Worm (Caenorhabditis elegans) whole organism, late embryonic: ENCODE data around the gene F54A3.6.

Experiments
- C08G9.2 ChIP-seq: sonication (generic microtip); optimal IDR thresholded peaks from 2 replicates; lab custom pipeline; 2016; ENCODE audit warnings: mild to moderate bottlenecking, missing genetic modification characterization, moderate library complexity, missing compliant biosample characterization
- C38D4.7 ChIP-seq: fragments of 200-800 bp; sonication (Bioruptor generic); optimal IDR thresholded peaks from 2 replicates; lab custom pipeline; 2018; ENCODE audit warnings: mild to moderate bottlenecking, missing genetic modification characterization, moderate library complexity, missing compliant biosample characterization
- F13H6.1 ChIP-seq: sonication (generic microtip); optimal IDR thresholded peaks from 2 replicates; lab custom pipeline; 2016; ENCODE audit warnings: missing genetic modification characterization, missing compliant biosample characterization
- ceh-14 ChIP-seq: sonication (generic microtip); optimal IDR thresholded peaks from 2 replicates; lab custom pipeline; 2016; ENCODE audit warnings: missing genotype, missing genetic modification characterization, missing compliant biosample characterization
- ceh-18 ChIP-seq: sonication (generic microtip); optimal IDR thresholded peaks from 2 replicates; lab custom pipeline; 2016; ENCODE audit warnings: missing genetic modification characterization, missing compliant biosample characterization
- ceh-2 ChIP-seq: sonication (generic microtip); optimal IDR thresholded peaks from 2 replicates; lab custom pipeline; 2016; ENCODE audit warnings: missing genotype, missing genetic modification characterization, missing compliant biosample characterization
- ceh-30 ChIP-seq: fragments of 150-350 bp; optimal IDR thresholded peaks from 2 replicates; lab custom pipeline; 2014; ENCODE audit warnings: missing biosample characterization, missing genetic modification characterization
- ceh-31 ChIP-seq: sonication (generic microtip); optimal IDR thresholded peaks from 2 replicates; lab custom pipeline; 2016; ENCODE audit warnings: missing genetic modification characterization, missing compliant biosample characterization
- ceh-34 ChIP-seq: sonication (generic microtip); optimal IDR thresholded peaks from 2 replicates; lab custom pipeline; 2016; ENCODE audit warnings: mild to moderate bottlenecking, missing genetic modification characterization, missing compliant biosample characterization
- ceh-48 ChIP-seq: sonication (generic microtip); optimal IDR thresholded peaks from 2 replicates; lab custom pipeline; 2016; ENCODE audit warnings: missing genetic modification characterization, inconsistent platforms, missing compliant biosample characterization
- dmd-4 ChIP-seq: sonication (generic microtip); optimal IDR thresholded peaks from 2 replicates; lab custom pipeline; 2016; ENCODE audit warnings: borderline replicate concordance, missing genetic modification characterization, missing compliant biosample characterization
- dve-1 ChIP-seq: sonication (generic microtip); optimal IDR thresholded peaks from 2 replicates; lab custom pipeline; 2017; ENCODE audit warnings: antibody characterized with exemption, mild to moderate bottlenecking, missing genetic modification characterization, missing compliant biosample characterization
- elt-2 ChIP-seq: sonication (generic microtip); optimal IDR thresholded peaks from 2 replicates; lab custom pipeline; 2016; ENCODE audit warnings: missing genetic modification reagents, missing genetic modification characterization, missing compliant biosample characterization
- elt-4 ChIP-seq: sonication (generic microtip); optimal IDR thresholded peaks from 2 replicates; lab custom pipeline; 2016; ENCODE audit warnings: missing genetic modification characterization, missing compliant biosample characterization
- eyg-1 ChIP-seq: sonication (generic microtip); optimal IDR thresholded peaks from 2 replicates; lab custom pipeline; 2016; ENCODE audit warnings: missing genotype, missing genetic modification characterization, missing compliant biosample characterization
- fax-1 ChIP-seq: sonication (generic microtip); optimal IDR thresholded peaks from 2 replicates; lab custom pipeline; 2016; ENCODE audit warnings: missing genotype, missing genetic modification characterization, missing compliant biosample characterization
- fkh-10 ChIP-seq: fragments of 150-350 bp; optimal IDR thresholded peaks from 2 replicates; lab custom pipeline; 2014; ENCODE audit warnings: missing biosample characterization, missing genetic modification reagents, missing genetic modification characterization
- fkh-6 ChIP-seq: sonication (generic microtip); optimal IDR thresholded peaks from 2 replicates; lab custom pipeline; 2016; ENCODE audit warnings: missing genetic modification characterization, missing compliant biosample characterization
- hlh-30 ChIP-seq: sonication (generic microtip); optimal IDR thresholded peaks from 2 replicates; lab custom pipeline; 2017; ENCODE audit warnings: antibody characterized with exemption, missing genetic modification characterization, missing compliant biosample characterization; ENCODE audit not compliant: insufficient read depth
- hlh-8 ChIP-seq: sonication (generic microtip); optimal IDR thresholded peaks from 2 replicates; lab custom pipeline; 2016; ENCODE audit warnings: missing genotype, missing genetic modification characterization, missing compliant biosample characterization
- nfya-1 ChIP-seq: sonication (generic microtip); optimal IDR thresholded peaks from 2 replicates; lab custom pipeline; 2017; ENCODE audit warnings: missing genetic modification characterization, mild to moderate bottlenecking, missing compliant biosample characterization, antibody characterized with exemption, moderate library complexity
- pag-3 ChIP-seq: sonication (generic microtip); optimal IDR thresholded peaks from 2 replicates; lab custom pipeline; 2016; ENCODE audit warnings: missing compliant biosample characterization, missing genetic modification characterization, borderline replicate concordance
- pat-9 ChIP-seq: fragments of 200-800 bp; sonication (Bioruptor generic); optimal IDR thresholded peaks from 2 replicates; lab custom pipeline; 2018; ENCODE audit warnings: mild to moderate bottlenecking, missing genetic modification characterization, moderate library complexity, missing compliant biosample characterization
- pha-2 ChIP-seq: sonication (generic microtip); optimal IDR thresholded peaks from 2 replicates; lab custom pipeline; 2017; ENCODE audit warnings: mild to moderate bottlenecking, missing genetic modification characterization, missing compliant biosample characterization
- pros-1 ChIP-seq: fragments of 150-350 bp; optimal IDR thresholded peaks from 2 replicates; lab custom pipeline; 2014; ENCODE audit warnings: missing biosample characterization, missing genetic modification reagents, missing genetic modification characterization
- ref-2 ChIP-seq: sonication (generic microtip); optimal IDR thresholded peaks from 2 replicates; lab custom pipeline; 2016; ENCODE audit warnings: missing genetic modification characterization, missing compliant biosample characterization
- rnt-1 ChIP-seq: sonication (generic microtip); optimal IDR thresholded peaks from 2 replicates; lab custom pipeline; 2016; ENCODE audit warnings: missing genetic modification characterization, missing compliant biosample characterization
- sox-2 ChIP-seq: fragments of 200-800 bp; sonication (Bioruptor generic); IDR thresholded peaks from 2 replicates; pipeline ENCODE4 v1.3.6; 2022; ENCODE audit warnings: missing genetic modification reagents, missing genetic modification characterization, missing compliant biosample characterization
- syd-9 ChIP-seq: sonication (generic microtip); optimal IDR thresholded peaks from 2 replicates; lab custom pipeline; 2016; ENCODE audit warnings: mild to moderate bottlenecking, missing genetic modification characterization, moderate library complexity, missing compliant biosample characterization
- tbx-2 ChIP-seq: sonication (generic microtip); optimal IDR thresholded peaks from 2 replicates; lab custom pipeline; 2016; ENCODE audit warnings: missing genetic modification characterization, missing compliant biosample characterization
- unc-42 ChIP-seq: sonication (generic microtip); optimal IDR thresholded peaks from 2 replicates; lab custom pipeline; 2016; ENCODE audit warnings: missing genotype, missing genetic modification characterization, missing compliant biosample characterization
- unc-55 ChIP-seq: sonication (generic microtip); optimal IDR thresholded peaks from 2 replicates; lab custom pipeline; 2017; ENCODE audit warnings: missing biosample characterization, missing genetic modification reagents, missing genetic modification characterization

The F54A3.6 gene

ce11 chrII:2221196-2221896 is 10.9 kb downstream of the F54A3.6 start:
- TF ChIP-seq ceh-30 (tag; lab: Kevin White, UChicago) = peak; percentile 100
- no peak for TF ChIP-seq pag-3 (tag; lab: Kevin White, UChicago)
- TF ChIP-seq dmd-4 (tag; lab: Kevin White, UChicago) = no peak

- TF ChIP-seq fkh-6 (tag; lab: Kevin White, UChicago) = no peak
- peak; percentile 56 for TF ChIP-seq tbx-2
- TF ChIP-seq pat-9 (tag; lab: Kevin White, UChicago) = no peak
- peak; percentile 29 for TF ChIP-seq sox-2 (GFP tag; lab: Robert Waterston, UW)
- TF ChIP-seq ceh-14 (tag; lab: Kevin White, UChicago) = peak; percentile 24
- TF ChIP-seq nfya-1 (tag; lab: Kevin White, UChicago) = peak; percentile 61
- peak; percentile 47 for TF ChIP-seq rnt-1 (tag; lab: Kevin White, UChicago)
- TF ChIP-seq ref-2 (tag; lab: Kevin White, UChicago) = peak; percentile 48
- TF ChIP-seq pros-1 (tag; lab: Kevin White, UChicago) = peak; percentile 16
- TF ChIP-seq unc-42 (tag; lab: Kevin White, UChicago) = peak; percentile 58
- TF ChIP-seq eyg-1 (tag; lab: Kevin White, UChicago) = no peak
- TF ChIP-seq syd-9 (tag; lab: Kevin White, UChicago) = peak; percentile 28
- peak; percentile 85 for TF ChIP-seq ceh-48 (tag; lab: Kevin White, UChicago)
- TF ChIP-seq ceh-34 (tag; lab: Kevin White, UChicago) = peak; percentile 35
- no peak for TF ChIP-seq fax-1 (tag; lab: Kevin White, UChicago)
- TF ChIP-seq unc-55 (GFP tag; lab: Kevin White, UChicago) = peak; percentile 35
- TF ChIP-seq C08G9.2 (tag; lab: Kevin White, UChicago) = peak; percentile 2
- TF ChIP-seq ceh-2 = no peak
- TF ChIP-seq dve-1 (tag; lab: Kevin White, UChicago) = peak; percentile 32
- peak; percentile 38 for TF ChIP-seq hlh-30
- TF ChIP-seq ceh-18 (tag; lab: Kevin White, UChicago) = peak; percentile 20
- peak; percentile 61 for TF ChIP-seq ceh-31 (tag; lab: Kevin White, UChicago)
Measured at ce11 chrII:2219880-2220279, 12.4 kb downstream of the F54A3.6 start, which contains the start of gene Y59C2A.3. Y59C2A.3 (minus strand) TSS chrII:2219921.

- no peak for TF ChIP-seq fkh-10
- TF ChIP-seq ceh-48 (tag; lab: Kevin White, UChicago) = no peak
- TF ChIP-seq, all 69 proteins: peak for 0
Measured at ce11 chrII:2216940-2217664, 15.2 kb downstream of the F54A3.6 start.

- TF ChIP-seq hlh-8 (no peak), elt-4 (tag; lab: Kevin White, UChicago) (peak; percentile 2)
Measured at ce11 chrII:2215512-2215911, 16.8 kb downstream of the F54A3.6 start.

- TF ChIP-seq elt-2 (tag; lab: Kevin White, UChicago) = no peak
- TF ChIP-seq F13H6.1 (tag; lab: Kevin White, UChicago) = no peak
- TF ChIP-seq C38D4.7 (GFP tag; lab: Kevin White, UChicago) = no peak
- TF ChIP-seq tbx-2 = no peak
- TF ChIP-seq pros-1 (tag; lab: Kevin White, UChicago) = no peak
- TF ChIP-seq ceh-34 (tag; lab: Kevin White, UChicago) = no peak
- TF ChIP-seq unc-42 (tag; lab: Kevin White, UChicago) = no peak
- no peak for TF ChIP-seq hlh-30
- no peak for TF ChIP-seq pha-2 (tag; lab: Kevin White, UChicago)
- TF ChIP-seq, all 69 proteins: peak for 0
Measured at ce11 chrII:2207812-2208211, 24.5 kb downstream of the F54A3.6 start, which contains the start of gene Y59C2A.1. Y59C2A.1 (plus strand) TSS chrII:2208112.
